Worm (Caenorhabditis elegans) whole organism, young adult: ENCODE data around the gene psd-1.

Experiments
- B0035.1 ChIP-seq: sonication (generic microtip); optimal IDR thresholded peaks from 2 replicates; lab custom pipeline; 2016; ENCODE audit warnings: missing genetic modification characterization, mild to moderate bottlenecking, missing compliant biosample characterization, missing genotype, missing genetic modification reagents
- B0261.1 ChIP-seq: sonication (generic microtip); optimal IDR thresholded peaks from 2 replicates; lab custom pipeline; 2016; ENCODE audit warnings: mild to moderate bottlenecking, missing genetic modification characterization, moderate library complexity, missing compliant biosample characterization
- D2030.7 ChIP-seq: fragments of 200-800 bp; sonication (Bioruptor generic); IDR thresholded peaks from 2 replicates; pipeline ENCODE4 v1.3.6; 2022; ENCODE audit warnings: missing genetic modification reagents, missing genetic modification characterization, missing compliant biosample characterization
- F37B4.10 ChIP-seq: fragments of 200-800 bp; sonication (Bioruptor generic); IDR thresholded peaks from 2 replicates; pipeline ENCODE4 v1.3.6; 2022; ENCODE audit warnings: missing genetic modification characterization, missing compliant biosample characterization
- F57A8.1 ChIP-seq: fragments of 200-800 bp; sonication (Bioruptor generic); optimal IDR thresholded peaks from 2 replicates; lab custom pipeline; 2018; ENCODE audit warnings: mild to moderate bottlenecking, missing genetic modification characterization, moderate library complexity, missing compliant biosample characterization
- F57C9.4 ChIP-seq: sonication (generic microtip); optimal IDR thresholded peaks from 2 replicates; lab custom pipeline; 2017; ENCODE audit warnings: mild to moderate bottlenecking, missing genetic modification characterization, missing compliant biosample characterization
- K11D2.4 ChIP-seq: fragments of 200-800 bp; sonication (Bioruptor generic); IDR thresholded peaks from 2 replicates; pipeline ENCODE4 v1.3.6; 2022; ENCODE audit warnings: missing genetic modification reagents, missing genetic modification characterization, missing compliant biosample characterization
- K12H6.12 ChIP-seq: fragments of 200-800 bp; sonication (Bioruptor generic); optimal IDR thresholded peaks from 2 replicates; lab custom pipeline; 2018; ENCODE audit warnings: mild to moderate bottlenecking, missing genetic modification characterization, missing compliant biosample characterization
- Y53F4B.3 ChIP-seq: fragments of 200-800 bp; sonication (Bioruptor generic); IDR thresholded peaks from 2 replicates; pipeline ENCODE4 v1.3.6; 2022; ENCODE audit warnings: missing genetic modification reagents, missing genetic modification characterization, missing compliant biosample characterization
- Y56A3A.18 ChIP-seq: fragments of 200-800 bp; sonication (Bioruptor generic); IDR thresholded peaks from 2 replicates; pipeline ENCODE4 v1.3.6; 2022; ENCODE audit warnings: missing genetic modification reagents, missing genetic modification characterization, missing compliant biosample characterization
- Y67H2A.10 ChIP-seq: fragments of 200-800 bp; sonication (Bioruptor generic); conservative IDR thresholded peaks from 2 replicates; pipeline ENCODE4 v1.3.6; 2022; ENCODE audit warnings: missing genetic modification reagents, missing genetic modification characterization, missing compliant biosample characterization
- Y79H2A.3 ChIP-seq: fragments of 200-800 bp; sonication (Bioruptor generic); conservative IDR thresholded peaks from 2 replicates; pipeline ENCODE4 v1.3.6; 2022; ENCODE audit warnings: missing genetic modification reagents, missing genetic modification characterization, missing compliant biosample characterization
- ZK185.1 ChIP-seq: sonication (generic microtip); optimal IDR thresholded peaks from 2 replicates; lab custom pipeline; 2016; ENCODE audit warnings: mild to moderate bottlenecking, missing genetic modification characterization, missing compliant biosample characterization; ENCODE audit not compliant: poor library complexity, severe bottlenecking
- atf-7 ChIP-seq: sonication (generic microtip); optimal IDR thresholded peaks from 2 replicates; lab custom pipeline; 2017; ENCODE audit warnings: mild to moderate bottlenecking, missing genetic modification characterization, missing compliant biosample characterization
- athp-1 ChIP-seq: sonication (generic microtip); optimal IDR thresholded peaks from 2 replicates; lab custom pipeline; 2017; ENCODE audit warnings: mild to moderate bottlenecking, missing genetic modification characterization, missing compliant biosample characterization
- attf-3 ChIP-seq: fragments of 200-800 bp; sonication (Bioruptor generic); conservative IDR thresholded peaks from 2 replicates; pipeline ENCODE4 v1.3.6; 2022; ENCODE audit warnings: missing genetic modification reagents, missing genetic modification characterization, missing compliant biosample characterization
- attf-5 ChIP-seq: fragments of 200-800 bp; sonication (Bioruptor generic); optimal IDR thresholded peaks from 2 replicates; lab custom pipeline; 2018; ENCODE audit warnings: mild to moderate bottlenecking, missing genetic modification characterization, missing compliant biosample characterization
- bed-2 ChIP-seq: fragments of 200-800 bp; sonication (Bioruptor generic); IDR thresholded peaks from 2 replicates; pipeline ENCODE4 v1.3.6; 2022; ENCODE audit warnings: missing genetic modification reagents, missing genetic modification characterization, missing compliant biosample characterization
- ceh-27 ChIP-seq: fragments of 200-800 bp; sonication (Bioruptor generic); optimal IDR thresholded peaks from 2 replicates; lab custom pipeline; 2018; ENCODE audit warnings: mild to moderate bottlenecking, missing genetic modification characterization, moderate library complexity, missing compliant biosample characterization
- ceh-40 ChIP-seq: fragments of 200-800 bp; sonication (Bioruptor generic); IDR thresholded peaks from 2 replicates; pipeline ENCODE4 v1.3.6; 2022; ENCODE audit warnings: missing genetic modification characterization, missing compliant biosample characterization
- dpff-1 ChIP-seq: sonication (generic microtip); optimal IDR thresholded peaks from 2 replicates; lab custom pipeline; 2017; ENCODE audit warnings: mild to moderate bottlenecking, missing genetic modification characterization, missing compliant biosample characterization
- efl-1 ChIP-seq: fragments of 150-350 bp; optimal IDR thresholded peaks from 2 replicates; lab custom pipeline; 2014; ENCODE audit warnings: missing biosample characterization, missing genetic modification reagents, missing genetic modification characterization
- him-1 ChIP-seq: sonication (generic microtip); optimal IDR thresholded peaks from 2 replicates; lab custom pipeline; 2016; ENCODE audit warnings: missing genotype, missing genetic modification reagents, missing genetic modification characterization, missing compliant biosample characterization
- hrde-1 ChIP-seq: sonication (generic microtip); optimal IDR thresholded peaks from 2 replicates; lab custom pipeline; 2016; ENCODE audit warnings: missing genetic modification characterization, mild to moderate bottlenecking, missing compliant biosample characterization, moderate library complexity, missing genotype, missing genetic modification reagents, borderline replicate concordance
- hsf-1 ChIP-seq: fragments of 200-800 bp; sonication (Bioruptor generic); IDR thresholded peaks from 2 replicates; pipeline ENCODE4 v1.3.6; 2022; ENCODE audit warnings: missing genetic modification reagents, missing genetic modification characterization, missing compliant biosample characterization
- lin-35 ChIP-seq, 3 experiments: fragments of 150-350 bp in 2 of 3; sonication (generic microtip) in 1 of 3; optimal IDR thresholded peaks; 2 replicates each; lab custom pipeline; 2014 to 2018; ENCODE audit warnings: missing biosample characterization in 3 of 3, missing genetic modification characterization in 3 of 3, missing genetic modification reagents in 3 of 3
- lin-40 ChIP-seq: sonication (generic microtip); optimal IDR thresholded peaks from 2 replicates; lab custom pipeline; 2016; ENCODE audit warnings: missing genetic modification characterization, mild to moderate bottlenecking, missing compliant biosample characterization, missing genotype, missing genetic modification reagents
- lin-54 ChIP-seq: fragments of 200-800 bp; sonication (Bioruptor generic); optimal IDR thresholded peaks from 2 replicates; lab custom pipeline; 2018; ENCODE audit warnings: mild to moderate bottlenecking, missing genetic modification characterization, missing compliant biosample characterization
- lsl-1 ChIP-seq: fragments of 200-800 bp; sonication (Bioruptor generic); optimal IDR thresholded peaks from 2 replicates; lab custom pipeline; 2018; ENCODE audit warnings: mild to moderate bottlenecking, missing genetic modification characterization, moderate library complexity, missing compliant biosample characterization
- madf-8 ChIP-seq: fragments of 200-800 bp; sonication (Bioruptor generic); conservative IDR thresholded peaks from 2 replicates; pipeline ENCODE4 v1.3.6; 2022; ENCODE audit warnings: missing genetic modification reagents, missing genetic modification characterization, missing compliant biosample characterization
- mel-28 ChIP-seq: sonication (generic microtip); optimal IDR thresholded peaks from 2 replicates; lab custom pipeline; 2016; ENCODE audit warnings: borderline replicate concordance, mild to moderate bottlenecking, missing genetic modification characterization, missing compliant biosample characterization
- nhr-179 ChIP-seq: sonication (generic microtip); optimal IDR thresholded peaks from 2 replicates; lab custom pipeline; 2016; ENCODE audit warnings: mild to moderate bottlenecking, missing genetic modification characterization, missing compliant biosample characterization
- nhr-27 ChIP-seq: fragments of 200-800 bp; sonication (Bioruptor generic); optimal IDR thresholded peaks from 2 replicates; lab custom pipeline; 2018; ENCODE audit warnings: mild to moderate bottlenecking, missing genetic modification characterization, moderate library complexity, missing compliant biosample characterization
- nhr-90 ChIP-seq: sonication (generic microtip); optimal IDR thresholded peaks from 2 replicates; lab custom pipeline; 2016; ENCODE audit warnings: missing genotype, mild to moderate bottlenecking, missing genetic modification characterization, missing compliant biosample characterization
- rcor-1 ChIP-seq: fragments of 200-800 bp; sonication (Bioruptor generic); IDR thresholded peaks from 2 replicates; pipeline ENCODE4 v1.3.6; 2022; ENCODE audit warnings: missing genetic modification reagents, missing genetic modification characterization, missing compliant biosample characterization
- snpc-1.3 ChIP-seq: sonication (generic microtip); optimal IDR thresholded peaks from 2 replicates; lab custom pipeline; 2017; ENCODE audit warnings: missing genetic modification characterization, mild to moderate bottlenecking, missing compliant biosample characterization, antibody characterized with exemption, moderate library complexity, missing genotype, missing genetic modification reagents; ENCODE audit not compliant: insufficient read depth
- snpc-3.4 ChIP-seq: sonication (generic microtip); optimal IDR thresholded peaks from 2 replicates; lab custom pipeline; 2017; ENCODE audit warnings: missing genetic modification characterization, mild to moderate bottlenecking, missing compliant biosample characterization, antibody characterized with exemption, moderate library complexity, missing genotype, missing genetic modification reagents
- snpc-4 ChIP-seq, 5 experiments: fragments of 150-350 bp in 1 of 5; sonication (generic microtip) in 4 of 5; optimal IDR thresholded peaks; 2 replicates each; lab custom pipeline; 2014 to 2018; ENCODE audit warnings: missing genetic modification characterization in 5 of 5, missing biosample characterization in 3 of 5, antibody characterized with exemption in 2 of 5, mild to moderate bottlenecking in 2 of 5, missing compliant biosample characterization in 2 of 5, missing genotype in 2 of 5, moderate library complexity in 2 of 5, missing genetic modification reagents in 1 of 5
- unc-130 ChIP-seq: sonication (generic microtip); optimal IDR thresholded peaks from 2 replicates; lab custom pipeline; 2016; ENCODE audit warnings: missing genetic modification reagents, missing genetic modification characterization, missing compliant biosample characterization
- xnd-1 ChIP-seq: sonication (generic microtip); optimal IDR thresholded peaks from 2 replicates; lab custom pipeline; 2016; ENCODE audit warnings: missing genotype, missing genetic modification reagents, missing genetic modification characterization, missing compliant biosample characterization
- ztf-25 ChIP-seq: fragments of 200-800 bp; sonication (Bioruptor generic); IDR thresholded peaks from 2 replicates; pipeline ENCODE4 v1.3.6; 2022; ENCODE audit warnings: missing genetic modification reagents, missing genetic modification characterization, missing compliant biosample characterization

Gene psd-1

ce11 chrIII:7287503-7287902, 12.3 kb upstream of the psd-1 start, which contains the start of gene ykt-6:
Gene ykt-6 (minus strand): TSS chrIII:7287603.
- TF ChIP-seq D2030.7 (no peak), Y67H2A.10 (GFP tag; lab: Robert Waterston, UW) (no peak)
- TF ChIP-seq, all 124 proteins: peak for 0

DNA sequence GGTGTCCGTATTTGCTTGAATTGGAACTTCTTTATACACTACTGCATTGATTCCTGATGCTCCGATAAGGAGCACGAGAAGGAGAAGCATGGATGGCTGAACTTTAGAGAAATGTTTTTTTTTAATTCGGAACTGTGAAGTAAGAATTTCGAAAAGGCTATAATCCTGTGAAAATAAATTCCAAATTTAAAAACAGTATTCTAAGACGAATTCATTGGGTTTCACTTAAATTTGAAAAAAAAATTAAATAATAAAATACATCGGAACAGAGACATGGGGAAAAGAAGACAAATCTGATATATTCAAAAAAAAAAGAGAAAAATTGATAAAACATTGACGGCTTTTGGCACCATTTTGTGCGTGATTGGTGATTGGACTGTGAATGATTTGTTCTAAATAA, 10.6 kb upstream of the psd-1 start, which contains the start of gene pho-5:
Gene pho-5 (minus strand): TSS at position 101 of the 400 bp plus-strand sequence.
- peak; percentile 9 for TF ChIP-seq snpc-1.3 (tag; lab: Kevin White, UChicago)
- TF ChIP-seq lin-54 (GFP tag; lab: Kevin White, UChicago): no peak
- TF ChIP-seq efl-1 (GFP tag; lab: Kevin White, UChicago): no peak
- TF ChIP-seq ceh-27 (GFP tag; lab: Kevin White, UChicago): no peak

DNA sequence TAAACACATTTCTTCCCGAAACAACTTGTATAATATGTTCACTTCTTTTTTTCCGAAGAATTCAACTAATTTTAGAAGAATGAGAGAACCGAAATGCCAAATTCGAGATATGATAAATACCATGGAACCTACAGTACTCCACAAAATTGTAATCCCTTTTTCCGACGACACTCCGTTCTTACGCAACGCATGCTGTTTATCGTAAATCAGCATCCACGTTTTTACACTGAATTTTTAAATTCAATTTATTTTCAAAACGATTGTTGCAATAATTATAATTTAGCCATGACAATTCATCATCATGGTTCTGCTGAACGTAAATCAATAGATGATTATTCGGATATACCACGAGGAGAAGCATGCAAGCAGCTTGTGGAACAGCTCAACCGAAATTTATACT, 6.0 kb upstream of the psd-1 start, which contains the start of gene B0361.3:
Gene B0361.3 (plus strand): TSS at position 284 of the 400 bp plus-strand sequence.
- no peak for TF ChIP-seq madf-8 (GFP tag; lab: Robert Waterston, UW)
- TF ChIP-seq hrde-1 (tag; lab: Kevin White, UChicago): no peak
- TF ChIP-seq snpc-4 (GFP tag; optimal IDR thresholded peaks at IDR 0.05; lab: Kevin White, UChicago): no peak
- TF ChIP-seq snpc-4 (tag; optimal IDR thresholded peaks at IDR 0.05; lab: Kevin White, UChicago): peak in 1 of 4 experiments; percentile 55
- no peak for TF ChIP-seq K12H6.12 (tag; lab: Kevin White, UChicago)
- peak; percentile 66; the same call in 1 of the 2 replicates for TF ChIP-seq attf-3
- TF ChIP-seq F57A8.1 (GFP tag; lab: Kevin White, UChicago): no peak
- TF ChIP-seq ceh-40 (GFP tag; lab: Robert Waterston, UW): no peak

DNA sequence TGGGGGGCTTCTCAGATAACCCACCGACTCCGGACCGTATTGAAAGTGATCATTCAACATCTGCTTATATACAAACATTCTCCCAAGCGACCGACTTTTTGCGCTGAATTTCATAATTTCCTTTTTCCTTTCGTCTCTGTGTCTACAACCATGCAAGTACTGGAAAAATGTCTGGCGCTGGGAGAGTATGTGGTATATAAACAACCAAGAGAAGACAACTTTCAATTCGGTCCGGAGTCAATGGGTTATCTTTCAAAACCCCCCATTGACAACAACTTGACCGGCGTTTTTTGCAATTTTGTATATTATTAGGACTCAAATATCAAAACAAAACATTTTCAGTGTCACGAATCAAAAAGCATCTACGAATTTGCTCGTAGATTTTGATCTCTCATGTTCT, 3.3 kb upstream of the psd-1 start:
- no peak for TF ChIP-seq bed-2 (GFP tag; lab: Robert Waterston, UW)
- TF ChIP-seq Y53F4B.3 (GFP tag; lab: Robert Waterston, UW): no peak
- no peak for TF ChIP-seq lsl-1 (GFP tag; lab: Kevin White, UChicago)
- peak; percentile 38; the same call in 1 of the 2 replicates for TF ChIP-seq rcor-1
- no peak for TF ChIP-seq F57C9.4 (tag; lab: Kevin White, UChicago)
- peak; percentile 90 for TF ChIP-seq lin-40 (tag; lab: Kevin White, UChicago)
- TF ChIP-seq attf-5 (GFP tag; lab: Kevin White, UChicago): peak; percentile 58
- no peak for TF ChIP-seq him-1 (tag; lab: Kevin White, UChicago)
- peak; percentile 79 for TF ChIP-seq ZK185.1 (tag; lab: Kevin White, UChicago)
- no peak for TF ChIP-seq F37B4.10 (GFP tag; lab: Robert Waterston, UW)
- TF ChIP-seq ztf-25 (GFP tag; lab: Robert Waterston, UW): no peak
- TF ChIP-seq K12H6.12 (tag; lab: Kevin White, UChicago): peak; percentile 41
- TF ChIP-seq dpff-1 (tag; lab: Kevin White, UChicago): peak; percentile 18
- TF ChIP-seq mel-28: no peak
- peak; percentile 81 for TF ChIP-seq B0261.1
- peak; percentile 30 for TF ChIP-seq nhr-27 (tag; lab: Kevin White, UChicago)
- no peak for TF ChIP-seq Y79H2A.3
- TF ChIP-seq atf-7: peak; percentile 81
- TF ChIP-seq unc-130 (GFP tag; lab: Kevin White, UChicago): no peak
- TF ChIP-seq nhr-90 (tag; lab: Kevin White, UChicago): peak; percentile 49
- no peak for TF ChIP-seq xnd-1
- TF ChIP-seq ceh-27 (GFP tag; lab: Kevin White, UChicago): peak; percentile 72
- TF ChIP-seq F57A8.1 (GFP tag; lab: Kevin White, UChicago): no peak
- no peak for TF ChIP-seq Y67H2A.10 (GFP tag; lab: Robert Waterston, UW)
- no peak; the same call in 1 of the 2 replicates for TF ChIP-seq K11D2.4 (GFP tag; lab: Robert Waterston, UW)
- peak; percentile 73 for TF ChIP-seq snpc-3.4 (tag; lab: Kevin White, UChicago)
- TF ChIP-seq athp-1 (tag; lab: Kevin White, UChicago): peak; percentile 5
- TF ChIP-seq lin-35 (GFP tag; optimal IDR thresholded peaks at IDR 0.05; lab: Kevin White, UChicago): peak in 1 of 3 experiments; percentile 67
- TF ChIP-seq nhr-179: no peak
- 0 out of 2 replicates have a peak, but pooled peaks have one; percentile 52 for TF ChIP-seq Y56A3A.18
- TF ChIP-seq B0035.1: no peak
- TF ChIP-seq hsf-1 (GFP tag; lab: Robert Waterston, UW): no peak
